Fruit fly (Drosophila melanogaster) whole organism, embryonic: ENCODE data around the gene CG5068.

ENCODE experiments used
- BEAF-32 ChIP-seq: fragments of 200-800 bp; sonication (Bioruptor generic); optimal IDR thresholded peaks from 3 replicates; lab custom pipeline; 2017; ENCODE audit warnings: missing biosample characterization, missing genetic modification characterization, mild to moderate bottlenecking, moderate library complexity, missing genetic modification reagents
- Bgb ChIP-seq: fragments of 200-800 bp; sonication (Bioruptor generic); IDR thresholded peaks from 2 replicates; pipeline ENCODE4 v1.3.6; 2022; ENCODE audit warnings: missing biosample characterization, missing genetic modification characterization; ENCODE audit not compliant: partially characterized antibody
- CG10274 ChIP-seq: fragments of 200-800 bp; sonication (Bioruptor generic); optimal IDR thresholded peaks from 3 replicates; lab custom pipeline; 2017; ENCODE audit warnings: missing biosample characterization, mild to moderate bottlenecking, missing genetic modification characterization
- CG10462 ChIP-seq: fragments of 200-800 bp; sonication (Bioruptor generic); optimal IDR thresholded peaks from 2 replicates; lab custom pipeline; 2016; ENCODE audit warnings: missing biosample characterization, missing genetic modification characterization
- CG12942 ChIP-seq: fragments of 200-800 bp; sonication (Bioruptor generic); optimal IDR thresholded peaks from 3 replicates; lab custom pipeline; 2016; ENCODE audit warnings: missing biosample characterization, missing genetic modification characterization
- CG1603 ChIP-seq: fragments of 200-800 bp; sonication (Bioruptor generic); optimal IDR thresholded peaks from 2 replicates; lab custom pipeline; 2019; ENCODE audit warnings: missing biosample characterization, mild to moderate bottlenecking, missing genetic modification characterization, moderate library complexity
- CG30403 ChIP-seq: fragments of 200-800 bp; sonication (Bioruptor generic); optimal IDR thresholded peaks from 3 replicates; lab custom pipeline; 2016; ENCODE audit warnings: missing biosample characterization, missing genetic modification characterization
- CG32772 ChIP-seq: fragments of 200-800 bp; sonication (Bioruptor generic); IDR thresholded peaks from 2 replicates; pipeline ENCODE4 v1.3.6; 2022; ENCODE audit warnings: missing biosample characterization, missing genetic modification characterization
- CG3847 ChIP-seq: fragments of 200-800 bp; sonication (Bioruptor generic); IDR thresholded peaks from 2 replicates; pipeline ENCODE4 v1.3.6; 2022; ENCODE audit warnings: missing biosample characterization, missing genetic modification characterization
- CG4617 ChIP-seq: fragments of 200-800 bp; sonication (Bioruptor generic); optimal IDR thresholded peaks from 3 replicates; lab custom pipeline; 2016; ENCODE audit warnings: missing biosample characterization, missing genetic modification characterization, borderline replicate concordance
- CG8281 ChIP-seq: fragments of 200-800 bp; sonication (Bioruptor generic); optimal IDR thresholded peaks from 2 replicates; lab custom pipeline; 2018; ENCODE audit warnings: missing biosample characterization, mild to moderate bottlenecking, missing genetic modification characterization, moderate library complexity
- CG9215 ChIP-seq: fragments of 200-800 bp; sonication (Bioruptor generic); IDR thresholded peaks from 2 replicates; pipeline ENCODE4 v1.3.6; 2022; ENCODE audit warnings: missing biosample characterization, missing genetic modification characterization
- CoRest ChIP-seq: fragments of 200-800 bp; sonication (Bioruptor generic); optimal IDR thresholded peaks from 3 replicates; lab custom pipeline; 2018; ENCODE audit warnings: missing biosample characterization, mild to moderate bottlenecking, missing genetic modification characterization, moderate library complexity
- D19A ChIP-seq: fragments of 200-800 bp; optimal IDR thresholded peaks from 3 replicates; lab custom pipeline; 2019; ENCODE audit warnings: missing biosample characterization, mild to moderate bottlenecking, missing genetic modification characterization, moderate library complexity
- Dp ChIP-seq: fragments of 200-800 bp; sonication (Bioruptor generic); optimal IDR thresholded peaks from 2 replicates; lab custom pipeline; 2018; ENCODE audit warnings: missing biosample characterization, mild to moderate bottlenecking, missing genetic modification characterization, moderate library complexity
- Dref ChIP-seq: fragments of 200-800 bp; sonication (Bioruptor generic); IDR thresholded peaks from 2 replicates; pipeline ENCODE4 v1.3.6; 2022; ENCODE audit warnings: missing biosample characterization, missing genetic modification characterization
- Gug ChIP-seq: fragments of 200-800 bp; sonication (Bioruptor generic); IDR thresholded peaks from 4 replicates; pipeline ENCODE4 v1.3.6; 2022; ENCODE audit warnings: missing biosample characterization, missing genetic modification characterization
- HLH4C ChIP-seq: fragments of 200-800 bp; sonication (Bioruptor generic); IDR thresholded peaks from 3 replicates; pipeline ENCODE4 v1.3.6; 2022; ENCODE audit warnings: missing biosample characterization, missing genetic modification characterization; ENCODE audit not compliant: partially characterized antibody
- Lpt ChIP-seq: fragments of >200 bp; optimal IDR thresholded peaks from 2 replicates; lab custom pipeline; 2018; ENCODE audit warnings: missing biosample characterization, missing genetic modification characterization
- MESR4 ChIP-seq: fragments of 200-800 bp; sonication (Bioruptor generic); optimal IDR thresholded peaks from 2 replicates; lab custom pipeline; 2018; ENCODE audit warnings: missing biosample characterization, mild to moderate bottlenecking, missing genetic modification characterization, moderate library complexity
- Meics ChIP-seq: fragments of 200-800 bp; sonication (Bioruptor generic); optimal IDR thresholded peaks from 2 replicates; lab custom pipeline; 2017; ENCODE audit warnings: missing biosample characterization, mild to moderate bottlenecking, missing genetic modification characterization
- Myb ChIP-seq: fragments of 200-800 bp; sonication (Bioruptor generic); optimal IDR thresholded peaks from 2 replicates; lab custom pipeline; 2016; ENCODE audit warnings: missing biosample characterization, missing genetic modification characterization
- Scr ChIP-seq: fragments of 200-800 bp; sonication (Bioruptor generic); IDR thresholded peaks from 2 replicates; pipeline ENCODE4 v1.3.6; 2022; ENCODE audit warnings: missing biosample characterization, missing genetic modification characterization; ENCODE audit not compliant: partially characterized antibody
- Sin3A ChIP-seq: fragments of >200 bp; optimal IDR thresholded peaks from 2 replicates; lab custom pipeline; 2018
- YL-1 ChIP-seq: fragments of 200-800 bp; sonication (Bioruptor generic); optimal IDR thresholded peaks from 3 replicates; lab custom pipeline; 2017; ENCODE audit warnings: missing biosample characterization, mild to moderate bottlenecking, missing genetic modification characterization
- ac ChIP-seq: fragments of 200-800 bp; sonication (Bioruptor generic); optimal IDR thresholded peaks from 3 replicates; lab custom pipeline; 2017; ENCODE audit warnings: missing biosample characterization, mild to moderate bottlenecking, missing genetic modification characterization
- al ChIP-seq: fragments of 200-800 bp; sonication (Bioruptor generic); IDR thresholded peaks from 2 replicates; pipeline ENCODE4 v1.3.6; 2022; ENCODE audit warnings: missing biosample characterization, missing genetic modification characterization
- amos ChIP-seq: fragments of 200-800 bp; sonication (Bioruptor generic); IDR thresholded peaks from 2 replicates; pipeline ENCODE4 v1.3.6; 2022; ENCODE audit warnings: missing biosample characterization, missing genetic modification characterization; ENCODE audit not compliant: partially characterized antibody
- bab2 ChIP-seq: fragments of 200-800 bp; sonication (Bioruptor generic); optimal IDR thresholded peaks from 2 replicates; lab custom pipeline; 2016; ENCODE audit warnings: missing biosample characterization, missing genetic modification characterization
- chif ChIP-seq, 2 experiments: fragments of 200-800 bp; sonication (Bioruptor generic); optimal IDR thresholded peaks; 3 replicates each; lab custom pipeline; 2016; ENCODE audit warnings: missing biosample characterization in 2 of 2, missing genetic modification characterization in 2 of 2
- chinmo ChIP-seq: fragments of 200-800 bp; sonication (Bioruptor generic); IDR thresholded peaks from 4 replicates; pipeline ENCODE4 v1.3.6; 2022; ENCODE audit warnings: missing biosample characterization, missing genetic modification characterization; ENCODE audit not compliant: partially characterized antibody
- corto ChIP-seq: fragments of 200-800 bp; sonication (Bioruptor generic); optimal IDR thresholded peaks from 2 replicates; lab custom pipeline; 2016; ENCODE audit warnings: missing biosample characterization, mild to moderate bottlenecking, missing genetic modification characterization, moderate library complexity
- dimm ChIP-seq: fragments of 200-800 bp; sonication (Bioruptor generic); IDR thresholded peaks from 2 replicates; pipeline ENCODE4 v1.3.6; 2022; ENCODE audit warnings: missing biosample characterization, missing genetic modification characterization
- disco-r ChIP-seq: fragments of 200-800 bp; sonication (Bioruptor generic); optimal IDR thresholded peaks from 2 replicates; lab custom pipeline; 2016; ENCODE audit warnings: missing biosample characterization, missing genetic modification characterization
- ewg ChIP-seq: fragments of 200-800 bp; sonication (Bioruptor generic); optimal IDR thresholded peaks from 3 replicates; lab custom pipeline; 2017; ENCODE audit warnings: mild to moderate bottlenecking, missing biosample characterization, missing genetic modification reagents, missing genetic modification characterization
- exex ChIP-seq: fragments of 200-800 bp; sonication (Bioruptor generic); optimal IDR thresholded peaks from 4 replicates; lab custom pipeline; 2018; ENCODE audit warnings: missing biosample characterization, mild to moderate bottlenecking, missing genetic modification characterization, moderate library complexity
- fru ChIP-seq: fragments of >200 bp; optimal IDR thresholded peaks from 2 replicates; lab custom pipeline; 2017
- ftz-f1 ChIP-seq: fragments of 200-800 bp; sonication (Bioruptor generic); optimal IDR thresholded peaks from 2 replicates; lab custom pipeline; 2016; ENCODE audit warnings: missing biosample characterization, missing genetic modification characterization
- h ChIP-seq: fragments of >200 bp; optimal IDR thresholded peaks from 2 replicates; lab custom pipeline; 2017
- hkb ChIP-seq, 2 experiments: fragments of 200-800 bp in 1 of 2; fragments of >200 bp in 1 of 2; sonication (Bioruptor generic) in 1 of 2; IDR thresholded peaks in 1 of 2; optimal IDR thresholded peaks in 1 of 2; 2 replicates each; pipeline versions ENCODE4 v1.3.6 to Lab custom; 2017 to 2022; ENCODE audit warnings: missing biosample characterization in 1 of 2, missing genetic modification characterization in 1 of 2
- kah ChIP-seq: fragments of 200-800 bp; sonication (Bioruptor generic); optimal IDR thresholded peaks from 2 replicates; lab custom pipeline; 2018; ENCODE audit warnings: missing biosample characterization, mild to moderate bottlenecking, missing genetic modification characterization
- mam ChIP-seq: fragments of 200-800 bp; sonication (Bioruptor generic); optimal IDR thresholded peaks from 3 replicates; lab custom pipeline; 2016; ENCODE audit warnings: missing biosample characterization, missing genetic modification characterization
- nerfin-2 ChIP-seq: fragments of 200-800 bp; sonication (Bioruptor generic); IDR thresholded peaks from 2 replicates; pipeline ENCODE4 v1.3.6; 2022; ENCODE audit warnings: missing biosample characterization, missing genetic modification characterization; ENCODE audit not compliant: partially characterized antibody
- pzg ChIP-seq: fragments of 200-800 bp; sonication (Bioruptor generic); optimal IDR thresholded peaks from 3 replicates; lab custom pipeline; 2018; ENCODE audit warnings: missing biosample characterization, mild to moderate bottlenecking, missing genetic modification characterization, moderate library complexity
- rib ChIP-seq: fragments of 200-800 bp; sonication (Bioruptor generic); IDR thresholded peaks from 2 replicates; pipeline ENCODE4 v1.3.6; 2022; ENCODE audit warnings: missing biosample characterization, missing genetic modification characterization
- tgo ChIP-seq: fragments of 200-800 bp; sonication (Bioruptor generic); IDR thresholded peaks from 3 replicates; pipeline ENCODE4 v1.3.6; 2022; ENCODE audit warnings: missing biosample characterization, missing genetic modification characterization
- tll ChIP-seq, 2 experiments: fragments of 200-800 bp in 1 of 2; fragments of >200 bp in 1 of 2; sonication (Bioruptor generic) in 1 of 2; optimal IDR thresholded peaks; 2 replicates each; lab custom pipeline; 2017 to 2019; ENCODE audit warnings: missing biosample characterization in 2 of 2, missing genetic modification characterization in 2 of 2, mild to moderate bottlenecking in 1 of 2, moderate library complexity in 1 of 2
- tna ChIP-seq: fragments of 200-800 bp; sonication (Bioruptor generic); IDR thresholded peaks from 2 replicates; pipeline ENCODE4 v1.3.6; 2022; ENCODE audit warnings: missing biosample characterization, missing genetic modification characterization; ENCODE audit not compliant: partially characterized antibody
- vvl ChIP-seq: fragments of 200-800 bp; sonication (Bioruptor generic); IDR thresholded peaks from 2 replicates; pipeline ENCODE4 v1.3.6; 2022; ENCODE audit warnings: missing biosample characterization, missing genetic modification characterization
- zf30C ChIP-seq: fragments of 200-800 bp; sonication (Bioruptor generic); optimal IDR thresholded peaks from 3 replicates; lab custom pipeline; 2018; ENCODE audit warnings: missing biosample characterization, mild to moderate bottlenecking, missing genetic modification characterization

The CG5068 gene

DNA sequence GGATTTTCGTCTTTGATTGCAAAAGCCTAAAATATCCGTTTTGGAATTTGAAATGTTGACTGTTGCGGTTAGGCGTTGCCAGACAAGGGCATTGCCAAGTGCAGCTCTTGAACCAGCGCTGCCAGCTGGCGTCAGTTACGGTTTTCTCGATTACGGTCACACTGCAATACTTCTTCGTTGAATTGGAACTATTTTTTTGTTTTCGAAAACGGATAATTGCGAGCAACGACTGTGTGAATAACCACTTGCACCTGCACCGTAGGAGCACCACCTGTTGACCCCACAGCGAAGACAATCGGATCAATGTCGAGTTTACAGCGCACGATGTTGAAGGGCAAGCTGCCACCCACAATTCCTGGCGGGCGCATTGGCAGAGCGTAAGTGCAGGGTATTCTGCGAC is at the start of gene CG5068:
TSS of gene CG5068 (plus strand) at position 129 of the 400 bp plus-strand sequence.
- TF ChIP-seq Dref (GFP tag; lab: Robert Waterston, UW) (peak; percentile 33; the same call in 1 of the 2 replicates), Sin3A (lab: Kevin White, UChicago) (peak; percentile 33), disco-r (GFP tag; lab: Kevin White, UChicago) (no peak), CG3847 (GFP tag; lab: Robert Waterston, UW) (peak; percentile 80), HLH4C (GFP tag; lab: Robert Waterston, UW) (peak; percentile 31; the same call in 1 of the 3 replicates), al (no peak), ewg (GFP tag; lab: Kevin White, UChicago) (peak; percentile 5), pzg (GFP tag; lab: Kevin White, UChicago) (peak; percentile 87), rib (GFP tag; lab: Robert Waterston, UW) (no peak), MESR4 (peak; percentile 85), ftz-f1 (peak; percentile 64), ac (GFP tag; lab: Kevin White, UChicago) (no peak), CG4617 (peak; percentile 86), zf30C (GFP tag; lab: Kevin White, UChicago) (no peak), chif (GFP tag; optimal IDR thresholded peaks at IDR 0.05; lab: Kevin White, UChicago) (no peak), CG10274 (no peak), tgo (GFP tag; lab: Robert Waterston, UW) (no peak), BEAF-32 (peak; percentile 34), CG12942 (no peak), exex (no peak), CG8281 (tag; lab: Kevin White, UChicago) (no peak), kah (GFP tag; lab: Kevin White, UChicago) (peak; percentile 0), Meics (GFP tag; lab: Kevin White, UChicago) (no peak), amos (GFP tag; lab: Robert Waterston, UW) (peak; percentile 51; the same call in 1 of the 2 replicates), YL-1 (peak; percentile 78), fru (lab: Kevin White, UChicago) (no peak), CG10462 (GFP tag; lab: Kevin White, UChicago) (no peak), Lpt (GFP tag; lab: Kevin White, UChicago) (no peak), tll (GFP tag; optimal IDR thresholded peaks at IDR 0.05; lab: Kevin White, UChicago) (peak in 1 of 2 experiments; percentile 20), corto (GFP tag; lab: Kevin White, UChicago) (no peak), nerfin-2 (GFP tag; lab: Robert Waterston, UW) (no peak), chinmo (peak; percentile 21; the same call in 1 of the 4 replicates), h (lab: Kevin White, UChicago) (no peak), hkb (optimal IDR thresholded peaks at IDR 0.05; lab: Kevin White, UChicago) (no peak), hkb (GFP tag; IDR thresholded peaks at IDR 0.05; lab: Robert Waterston, UW) (no peak), CG1603 (peak; percentile 74), vvl (peak; percentile 29; the same call in 1 of the 2 replicates), dimm (GFP tag; lab: Robert Waterston, UW) (no peak), Bgb (peak; percentile 49; the same call in 1 of the 2 replicates), CoRest (tag; lab: Kevin White, UChicago) (peak; percentile 34), CG30403 (GFP tag; lab: Kevin White, UChicago) (no peak), CG32772 (GFP tag; lab: Robert Waterston, UW) (no peak), Myb (GFP tag; lab: Kevin White, UChicago) (peak; percentile 98), tna (GFP tag; lab: Robert Waterston, UW) (peak; percentile 25; the same call in 1 of the 2 replicates), Scr (GFP tag; lab: Robert Waterston, UW) (peak; percentile 38; the same call in 1 of the 2 replicates), Gug (GFP tag; lab: Robert Waterston, UW) (no peak), D19A (tag; lab: Kevin White, UChicago) (peak; percentile 22), Dp (GFP tag; lab: Kevin White, UChicago) (peak; percentile 79), mam (GFP tag; lab: Kevin White, UChicago) (no peak), bab2 (no peak), CG9215 (GFP tag; lab: Robert Waterston, UW) (peak; percentile 100)
